Fruit fly (Drosophila melanogaster): ENCODE data around the gene ninaB.

DNA sequence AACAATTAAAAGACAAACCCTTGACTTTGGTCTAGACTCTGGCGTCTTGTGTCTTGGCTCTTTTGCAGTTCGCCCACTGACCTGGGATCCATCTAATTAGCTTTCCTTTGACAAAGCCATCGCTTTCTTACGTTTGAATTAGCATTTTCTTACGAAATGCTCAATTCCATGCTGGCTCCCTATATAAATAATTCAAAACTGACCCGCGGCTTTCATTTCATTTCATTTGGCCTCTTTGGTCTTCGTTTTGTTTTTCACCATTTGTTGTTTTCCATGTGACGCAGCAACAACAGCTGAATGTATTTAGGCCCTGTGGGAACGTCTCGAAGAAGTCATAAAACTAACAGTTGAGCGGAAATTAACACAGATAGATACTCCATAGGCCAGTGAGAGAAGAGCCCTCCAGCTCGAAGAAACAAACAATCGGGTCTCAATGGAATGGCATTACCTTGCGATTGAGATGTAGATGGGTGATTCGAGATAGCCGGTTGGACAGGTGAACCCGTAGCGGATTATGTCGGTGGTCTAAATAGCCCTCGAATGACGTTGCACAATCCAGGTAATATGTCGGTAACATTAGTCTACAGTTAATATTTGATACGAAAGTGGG is 23.8 kb downstream of the ninaB start:
- TF ChIP-seq CG15710 (tag; optimal IDR thresholded peaks at IDR 0.05) (no peak), gl (tag; optimal IDR thresholded peaks at IDR 0.05) (no peak), fd96Ca (GFP tag; IDR thresholded peaks at IDR 0.05) (no peak), Pif1B (GFP tag; optimal IDR thresholded peaks at IDR 0.05) (no peak), CG34367 (tag; optimal IDR thresholded peaks at IDR 0.05) (no peak), rn (GFP tag; IDR thresholded peaks at IDR 0.05) (no peak), EcR (GFP tag; optimal IDR thresholded peaks at IDR 0.05) (no peak), CG4496 (GFP tag; IDR thresholded peaks at IDR 0.05) (no peak), CG14655 (GFP tag; optimal IDR thresholded peaks at IDR 0.05) (no peak), CG12605 (GFP tag; IDR thresholded peaks at IDR 0.05) (no peak), CG17806 (tag; optimal IDR thresholded peaks at IDR 0.05) (no peak), CG32121 (GFP tag; IDR thresholded peaks at IDR 0.05) (no peak), CG8159 (tag; optimal IDR thresholded peaks at IDR 0.05) (no peak)
